Worm (Caenorhabditis elegans) whole organism, L1 larva: Measurements from ENCODE around the gene dsb-1.

Experiments used
- F16B12.6 ChIP-seq: fragments of 150-350 bp; optimal IDR thresholded peaks from 2 replicates; lab custom pipeline; 2014; ENCODE audit warnings: missing biosample characterization, missing genetic modification characterization
- blmp-1 ChIP-seq: fragments of 150-350 bp; optimal IDR thresholded peaks from 2 replicates; lab custom pipeline; 2014; ENCODE audit warnings: missing biosample characterization, missing genetic modification characterization
- ceh-63 ChIP-seq: fragments of 200-800 bp; sonication (Bioruptor generic); optimal IDR thresholded peaks from 2 replicates; lab custom pipeline; 2018; ENCODE audit warnings: mild to moderate bottlenecking, missing genetic modification characterization, missing compliant biosample characterization
- ceh-8 ChIP-seq: fragments of 200-800 bp; sonication (Bioruptor generic); optimal IDR thresholded peaks from 2 replicates; lab custom pipeline; 2018; ENCODE audit warnings: mild to moderate bottlenecking, missing genetic modification characterization, moderate library complexity, missing compliant biosample characterization
- ceh-82 ChIP-seq, 3 experiments: fragments of 150-350 bp in 1 of 3; sonication (generic microtip) in 2 of 3; optimal IDR thresholded peaks; 2 replicates each; lab custom pipeline; 2014 to 2017; ENCODE audit warnings: missing biosample characterization in 3 of 3, missing genetic modification characterization in 3 of 3
- ceh-88 ChIP-seq: fragments of 200-800 bp; sonication (Bioruptor generic); IDR thresholded peaks from 2 replicates; pipeline ENCODE4 v1.3.6; 2022; ENCODE audit warnings: missing genetic modification characterization, missing compliant biosample characterization
- dsc-1 ChIP-seq: sonication (generic microtip); optimal IDR thresholded peaks from 2 replicates; lab custom pipeline; 2016; ENCODE audit warnings: mild to moderate bottlenecking, missing genetic modification characterization, missing compliant biosample characterization
- efl-1 ChIP-seq, 4 experiments: fragments of 150-350 bp; optimal IDR thresholded peaks in 3 of 4; peaks in 1 of 4; 1 replicate in 1 of 4; 2 replicates in 3 of 4; lab custom pipeline; 2014; ENCODE audit warnings: missing biosample characterization in 2 of 4, missing genetic modification characterization in 2 of 4, missing genetic modification reagents in 2 of 4
- efl-3 ChIP-seq: fragments of 200-800 bp; sonication (Bioruptor generic); optimal IDR thresholded peaks from 2 replicates; lab custom pipeline; 2018; ENCODE audit warnings: mild to moderate bottlenecking, missing genetic modification characterization, missing compliant biosample characterization
- elt-2 ChIP-seq: sonication (generic microtip); optimal IDR thresholded peaks from 2 replicates; lab custom pipeline; 2016; ENCODE audit warnings: missing genetic modification characterization, mild to moderate bottlenecking, inconsistent platforms, missing compliant biosample characterization, missing genetic modification reagents
- elt-3 ChIP-seq, 6 experiments: fragments of 150-350 bp in 1 of 6; sonication (generic microtip); optimal IDR thresholded peaks; 2 replicates each; lab custom pipeline; 2017 to 2018; ENCODE audit warnings: missing biosample characterization in 6 of 6, missing genetic modification characterization in 6 of 6, inconsistent platforms in 1 of 6
- fkh-10 ChIP-seq: sonication (generic microtip); optimal IDR thresholded peaks from 2 replicates; lab custom pipeline; 2017; ENCODE audit warnings: missing biosample characterization, missing genetic modification reagents, missing genetic modification characterization
- fkh-8 ChIP-seq: sonication (generic microtip); optimal IDR thresholded peaks from 2 replicates; lab custom pipeline; 2016; ENCODE audit warnings: mild to moderate bottlenecking, missing genetic modification characterization, missing compliant biosample characterization
- lin-39 ChIP-seq: fragments of 150-350 bp; optimal IDR thresholded peaks from 2 replicates; lab custom pipeline; 2014; ENCODE audit warnings: missing biosample characterization, missing genetic modification reagents, missing genetic modification characterization
- mdl-1 ChIP-seq, 2 experiments: fragments of 150-350 bp; optimal IDR thresholded peaks; 2 replicates each; lab custom pipeline; 2014 to 2017; ENCODE audit warnings: missing biosample characterization in 2 of 2, missing genetic modification characterization in 2 of 2, inconsistent platforms in 1 of 2
- mep-1 ChIP-seq: fragments of 150-350 bp; optimal IDR thresholded peaks from 2 replicates; lab custom pipeline; 2014; ENCODE audit warnings: missing biosample characterization, missing genetic modification characterization
- nhr-12 ChIP-seq: sonication (generic microtip); optimal IDR thresholded peaks from 2 replicates; lab custom pipeline; 2017; ENCODE audit warnings: missing biosample characterization, missing genetic modification characterization
- nhr-71 ChIP-seq: sonication (generic microtip); optimal IDR thresholded peaks from 2 replicates; lab custom pipeline; 2016; ENCODE audit warnings: mild to moderate bottlenecking, missing genetic modification characterization, moderate library complexity, missing compliant biosample characterization
- pag-3 ChIP-seq: sonication (generic microtip); optimal IDR thresholded peaks from 2 replicates; lab custom pipeline; 2017; ENCODE audit warnings: missing genetic modification characterization, mild to moderate bottlenecking, missing compliant biosample characterization, antibody characterized with exemption, borderline replicate concordance; ENCODE audit not compliant: insufficient read depth
- pax-3 ChIP-seq: fragments of 200-800 bp; sonication (Bioruptor generic); optimal IDR thresholded peaks from 2 replicates; lab custom pipeline; 2018; ENCODE audit warnings: mild to moderate bottlenecking, missing genetic modification characterization, moderate library complexity, missing compliant biosample characterization
- pqm-1 ChIP-seq: sonication (generic microtip); optimal IDR thresholded peaks from 3 replicates; lab custom pipeline; 2017; ENCODE audit warnings: missing biosample characterization, missing genetic modification characterization
- skn-1 ChIP-seq: fragments of 150-350 bp; optimal IDR thresholded peaks from 2 replicates; lab custom pipeline; 2014; ENCODE audit warnings: missing biosample characterization, missing genetic modification characterization
- sup-37 ChIP-seq: fragments of 200-800 bp; sonication (Bioruptor generic); optimal IDR thresholded peaks from 2 replicates; lab custom pipeline; 2018; ENCODE audit warnings: mild to moderate bottlenecking, missing genetic modification characterization, missing compliant biosample characterization
- swsn-7 ChIP-seq: sonication (generic microtip); optimal IDR thresholded peaks from 2 replicates; lab custom pipeline; 2016; ENCODE audit warnings: missing genetic modification characterization, missing compliant biosample characterization
- tlp-1 ChIP-seq: fragments of 150-350 bp; optimal IDR thresholded peaks from 2 replicates; lab custom pipeline; 2014; ENCODE audit warnings: missing biosample characterization, missing genetic modification characterization
- unc-30 ChIP-seq: sonication (generic microtip); optimal IDR thresholded peaks from 2 replicates; lab custom pipeline; 2017; ENCODE audit warnings: missing biosample characterization, missing genetic modification characterization
- unc-62 ChIP-seq: fragments of 150-350 bp; optimal IDR thresholded peaks from 2 replicates; lab custom pipeline; 2014; ENCODE audit warnings: missing biosample characterization, missing genetic modification reagents, missing genetic modification characterization
- vab-15 ChIP-seq: sonication (generic microtip); optimal IDR thresholded peaks from 2 replicates; lab custom pipeline; 2017; ENCODE audit warnings: missing genotype, mild to moderate bottlenecking, missing genetic modification characterization, missing compliant biosample characterization
- xbp-1 ChIP-seq: sonication (generic microtip); optimal IDR thresholded peaks from 2 replicates; lab custom pipeline; 2016; ENCODE audit warnings: missing genetic modification characterization, missing compliant biosample characterization
- zag-1 ChIP-seq: fragments of 150-350 bp; optimal IDR thresholded peaks from 2 replicates; lab custom pipeline; 2014; ENCODE audit warnings: missing biosample characterization, missing genetic modification characterization
- zip-4 ChIP-seq: fragments of 200-800 bp; sonication (Bioruptor generic); optimal IDR thresholded peaks from 2 replicates; lab custom pipeline; 2018; ENCODE audit warnings: mild to moderate bottlenecking, missing genetic modification characterization, moderate library complexity, missing compliant biosample characterization

Gene dsb-1

DNA sequence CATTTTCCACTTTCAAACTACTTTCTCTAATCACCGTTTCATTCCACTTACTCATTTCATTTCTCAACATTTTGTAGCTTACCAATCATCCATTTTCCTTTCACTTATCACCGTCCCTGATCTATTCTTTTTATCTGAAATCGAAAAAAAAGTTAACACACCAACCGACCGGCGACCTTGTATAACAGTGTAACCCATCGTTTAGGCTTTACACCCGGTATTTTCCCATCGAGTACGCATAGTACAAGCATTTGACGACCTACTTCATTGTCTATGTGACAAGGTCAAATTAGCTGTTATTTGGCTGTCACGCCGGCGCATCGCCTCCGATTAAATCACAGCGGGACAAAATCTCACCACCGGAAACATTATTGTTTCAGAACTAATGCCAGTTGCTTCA, 20.8 kb downstream of the dsb-1 start:
- TF ChIP-seq blmp-1 (tag; lab: Kevin White, UChicago) (peak; percentile 13), efl-3 (GFP tag; lab: Kevin White, UChicago) (no peak), fkh-10 (GFP tag; lab: Kevin White, UChicago) (no peak), xbp-1 (tag; lab: Kevin White, UChicago) (no peak), elt-3 (tag; optimal IDR thresholded peaks at IDR 0.05; lab: Kevin White, UChicago) (no peak), vab-15 (tag; lab: Kevin White, UChicago) (no peak), fkh-8 (tag; lab: Kevin White, UChicago) (no peak), lin-39 (tag; lab: Kevin White, UChicago) (no peak)

DNA sequence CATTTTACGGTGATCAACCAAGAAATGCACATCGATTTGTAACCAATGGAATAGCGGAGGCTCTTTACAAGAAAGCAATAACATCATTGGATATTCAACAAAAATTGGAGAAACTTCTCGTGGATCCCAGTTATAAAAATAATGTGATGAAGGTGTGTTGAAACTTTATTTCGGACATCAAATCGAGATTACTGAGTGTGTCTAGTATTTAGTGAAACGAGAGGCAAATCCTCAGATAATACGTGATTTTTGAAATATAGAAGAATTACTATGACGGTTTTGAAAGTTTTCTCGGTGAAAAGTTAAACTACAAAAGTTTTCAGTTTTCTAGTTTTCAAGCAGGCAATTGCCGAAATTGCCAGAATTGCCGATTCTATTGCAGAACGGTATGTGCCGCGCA, 23.0 kb downstream of the dsb-1 start:
- TF ChIP-seq ceh-88 (GFP tag; lab: Robert Waterston, UW) (no peak), tlp-1 (tag; lab: Kevin White, UChicago) (no peak), efl-1 (optimal IDR thresholded peaks at IDR 0.05; lab: Kevin White, UChicago) (no peak), efl-1 (GFP tag; optimal IDR thresholded peaks at IDR 0.05 in 1 of 2; lab: Kevin White, UChicago) (peak in 1 of 2 experiments; percentile 3)

DNA sequence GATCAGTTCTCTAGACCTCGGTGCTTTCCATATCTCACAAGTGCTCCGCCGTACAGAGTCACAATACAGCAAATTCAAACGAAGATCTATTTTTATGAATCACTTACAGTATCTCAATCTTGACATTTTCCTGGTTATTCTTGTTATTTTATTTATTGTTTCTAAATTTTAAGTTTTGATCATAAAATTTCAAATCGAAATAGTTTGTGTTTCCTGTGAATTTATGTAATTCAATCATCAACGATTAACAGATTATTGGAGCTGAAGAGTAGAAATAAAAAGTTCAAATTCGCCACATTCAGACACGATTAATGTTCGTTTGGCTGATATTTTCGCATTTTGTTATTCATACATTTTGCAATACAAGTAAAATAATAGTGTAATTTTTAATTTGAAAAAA, 23.6 kb downstream of the dsb-1 start, which contains the start of gene clec-184:
Gene clec-184 (plus strand): TSS at position 301 of the 400 bp plus-strand sequence.
- TF ChIP-seq mep-1 (tag; lab: Kevin White, UChicago): no peak
- TF ChIP-seq swsn-7 (tag; lab: Kevin White, UChicago): no peak
- no peak for TF ChIP-seq ceh-63 (GFP tag; lab: Kevin White, UChicago)
- TF ChIP-seq unc-62 (GFP tag; lab: Kevin White, UChicago): no peak
- TF ChIP-seq dsc-1 (tag; lab: Kevin White, UChicago): no peak
- TF ChIP-seq pax-3 (tag; lab: Kevin White, UChicago): no peak
- no peak for TF ChIP-seq unc-30 (tag; lab: Kevin White, UChicago)
- no peak for TF ChIP-seq mdl-1 (tag; optimal IDR thresholded peaks at IDR 0.05; lab: Kevin White, UChicago)
- TF ChIP-seq F16B12.6 (tag; lab: Kevin White, UChicago): no peak
- TF ChIP-seq pqm-1 (tag; lab: Kevin White, UChicago): no peak
- TF ChIP-seq nhr-12 (tag; lab: Kevin White, UChicago): no peak
- TF ChIP-seq sup-37: no peak
- no peak for TF ChIP-seq skn-1 (tag; lab: Kevin White, UChicago)
- no peak for TF ChIP-seq nhr-71

DNA sequence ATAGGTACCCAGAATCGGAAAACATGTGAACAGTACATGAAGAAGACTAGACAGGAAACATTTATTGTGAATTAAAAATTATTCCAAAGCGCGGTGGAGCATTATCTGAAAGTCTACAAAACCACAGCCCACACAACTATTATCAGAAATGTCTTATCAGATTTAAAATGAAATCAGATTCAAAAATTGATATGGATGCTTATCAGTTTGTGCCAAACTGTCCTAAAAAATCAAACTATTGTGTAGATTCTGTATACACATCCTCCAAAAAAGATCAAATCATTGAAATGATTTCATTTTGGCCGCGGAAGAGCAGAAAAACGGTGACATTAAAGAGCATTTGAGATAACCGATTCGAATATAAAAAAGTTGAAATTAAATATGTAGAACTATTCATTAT, 26.7 kb downstream of the dsb-1 start, which contains the start of gene irg-4:
Gene irg-4 (plus strand): TSS at position 392 of the 400 bp plus-strand sequence.
- TF ChIP-seq pqm-1 (tag; lab: Kevin White, UChicago) (peak; percentile 4), ceh-82 (tag; optimal IDR thresholded peaks at IDR 0.05; lab: Kevin White, UChicago) (no peak), tlp-1 (tag; lab: Kevin White, UChicago) (peak; percentile 88), elt-2 (tag; lab: Kevin White, UChicago) (peak; percentile 97)

DNA sequence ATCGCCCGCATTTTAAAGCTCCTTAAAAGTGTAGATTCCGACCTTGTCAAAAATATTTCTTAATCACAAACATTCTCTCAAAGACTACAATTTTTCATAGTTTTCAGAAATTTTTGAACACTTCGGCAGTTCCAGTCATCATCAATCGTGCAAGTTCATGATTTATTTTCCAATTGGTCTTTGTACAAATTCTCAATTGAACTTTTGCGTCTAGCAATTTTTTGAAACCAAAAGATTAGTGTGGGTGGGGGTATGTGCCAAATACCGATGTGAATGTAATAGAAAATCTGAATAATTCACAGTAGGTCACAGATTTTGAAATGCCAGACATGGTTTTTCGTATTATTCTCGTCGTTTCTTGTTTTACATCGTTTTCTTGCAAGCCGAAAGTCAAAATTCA, 29.6 kb downstream of the dsb-1 start, which contains the start of gene clec-185:
Gene clec-185 (plus strand): TSS at position 301 of the 400 bp plus-strand sequence.
- no peak for TF ChIP-seq pag-3
- TF ChIP-seq efl-1 (optimal IDR thresholded peaks at IDR 0.05; lab: Kevin White, UChicago): no peak
- peak in 1 of 2 experiments; percentile 79 for TF ChIP-seq efl-1 (GFP tag; optimal IDR thresholded peaks at IDR 0.05 in 1 of 2; lab: Kevin White, UChicago)
- no peak for TF ChIP-seq zip-4 (GFP tag; lab: Kevin White, UChicago)
- no peak for TF ChIP-seq zag-1 (tag; lab: Kevin White, UChicago)
- no peak for TF ChIP-seq ceh-8
- TF ChIP-seq dsc-1 (tag; lab: Kevin White, UChicago): no peak
- no peak for TF ChIP-seq efl-3 (GFP tag; lab: Kevin White, UChicago)
